Worm (Caenorhabditis elegans): ENCODE measurements around the gene twk-34.

ce11 chrV:15716679-15717078 is 11.9 kb downstream of the twk-34 start, which contains the start of gene Y6E2A.4:
- TF ChIP-seq klf-2 (GFP tag; conservative IDR thresholded peaks at IDR 0.05), result no peak
- TF ChIP-seq tab-1 (GFP tag; IDR thresholded peaks at IDR 0.05), result no peak
- TF ChIP-seq T22C8.4 (GFP tag; IDR thresholded peaks at IDR 0.05), result no peak
- no peak for TF ChIP-seq ztf-23 (GFP tag; IDR thresholded peaks at IDR 0.05)
- no peak for TF ChIP-seq cog-1 (tag; optimal IDR thresholded peaks at IDR 0.05)
- no peak for TF ChIP-seq flt-1 (GFP tag; IDR thresholded peaks at IDR 0.05)
- TF ChIP-seq ref-1 (GFP tag; conservative IDR thresholded peaks at IDR 0.05), result no peak
- no peak for TF ChIP-seq ztf-29 (GFP tag; IDR thresholded peaks at IDR 0.05)
- TF ChIP-seq med-1 (GFP tag; optimal IDR thresholded peaks at IDR 0.05; ENCODE audit: insufficient read depth), result no peak

Measured in whole organism, midembryonic.